Worm (Caenorhabditis elegans): ENCODE results near the gene fbxa-102.

- no peak for TF ChIP-seq dao-5 (tag; optimal IDR thresholded peaks at IDR 0.05)
- no peak for TF ChIP-seq him-1 (tag; optimal IDR thresholded peaks at IDR 0.05)
Measured at ce11 chrV:17531410-17531809, 37.8 kb upstream of the fbxa-102 start, which contains the start of gene C18D4.4.

All from whole organism, L4/young adult.